Worm (Caenorhabditis elegans) whole organism, late embryonic: ENCODE data around the gene C14E2.7.

Experiments used
- C08G9.2 ChIP-seq: sonication (generic microtip); optimal IDR thresholded peaks from 2 replicates; lab custom pipeline; 2016; ENCODE audit warnings: mild to moderate bottlenecking, missing genetic modification characterization, moderate library complexity, missing compliant biosample characterization
- C38D4.7 ChIP-seq: fragments of 200-800 bp; sonication (Bioruptor generic); optimal IDR thresholded peaks from 2 replicates; lab custom pipeline; 2018; ENCODE audit warnings: mild to moderate bottlenecking, missing genetic modification characterization, moderate library complexity, missing compliant biosample characterization
- K02D7.2 ChIP-seq: sonication (generic microtip); optimal IDR thresholded peaks from 2 replicates; lab custom pipeline; 2017; ENCODE audit warnings: mild to moderate bottlenecking, missing genetic modification characterization, missing compliant biosample characterization
- K09A11.1 ChIP-seq: sonication (generic microtip); optimal IDR thresholded peaks from 2 replicates; lab custom pipeline; 2017; ENCODE audit warnings: antibody characterized with exemption, mild to moderate bottlenecking, missing genetic modification characterization, missing compliant biosample characterization; ENCODE audit not compliant: insufficient read depth
- Y22D7AL.16 ChIP-seq: sonication (generic microtip); optimal IDR thresholded peaks from 2 replicates; lab custom pipeline; 2016; ENCODE audit warnings: missing genetic modification characterization, missing compliant biosample characterization
- ama-1 ChIP-seq: fragments of 150-350 bp; optimal IDR thresholded peaks from 2 replicates; lab custom pipeline; 2014
- ceh-14 ChIP-seq: sonication (generic microtip); optimal IDR thresholded peaks from 2 replicates; lab custom pipeline; 2016; ENCODE audit warnings: missing genotype, missing genetic modification characterization, missing compliant biosample characterization
- ceh-19 ChIP-seq: fragments of 200-800 bp; sonication (Bioruptor generic); optimal IDR thresholded peaks from 2 replicates; lab custom pipeline; 2018; ENCODE audit warnings: mild to moderate bottlenecking, missing genetic modification characterization, missing compliant biosample characterization
- ceh-2 ChIP-seq: sonication (generic microtip); optimal IDR thresholded peaks from 2 replicates; lab custom pipeline; 2016; ENCODE audit warnings: missing genotype, missing genetic modification characterization, missing compliant biosample characterization
- ceh-24 ChIP-seq: sonication (generic microtip); optimal IDR thresholded peaks from 2 replicates; lab custom pipeline; 2016; ENCODE audit warnings: mild to moderate bottlenecking, missing genetic modification characterization, missing compliant biosample characterization
- ceh-30 ChIP-seq: fragments of 150-350 bp; optimal IDR thresholded peaks from 2 replicates; lab custom pipeline; 2014; ENCODE audit warnings: missing biosample characterization, missing genetic modification characterization
- ceh-31 ChIP-seq: sonication (generic microtip); optimal IDR thresholded peaks from 2 replicates; lab custom pipeline; 2016; ENCODE audit warnings: missing genetic modification characterization, missing compliant biosample characterization
- ceh-34 ChIP-seq: sonication (generic microtip); optimal IDR thresholded peaks from 2 replicates; lab custom pipeline; 2016; ENCODE audit warnings: mild to moderate bottlenecking, missing genetic modification characterization, missing compliant biosample characterization
- ceh-45 ChIP-seq: fragments of 200-800 bp; sonication (Bioruptor generic); IDR thresholded peaks from 2 replicates; pipeline ENCODE4 v1.3.6; 2022; ENCODE audit warnings: missing genetic modification reagents, missing genetic modification characterization, missing compliant biosample characterization
- ceh-9 ChIP-seq: sonication (generic microtip); optimal IDR thresholded peaks from 2 replicates; lab custom pipeline; 2016; ENCODE audit warnings: mild to moderate bottlenecking, missing genetic modification characterization, inconsistent platforms, missing compliant biosample characterization
- che-1 ChIP-seq: sonication (generic microtip); optimal IDR thresholded peaks from 2 replicates; lab custom pipeline; 2016; ENCODE audit warnings: mild to moderate bottlenecking, missing genetic modification characterization, missing compliant biosample characterization
- dmd-4 ChIP-seq: sonication (generic microtip); optimal IDR thresholded peaks from 2 replicates; lab custom pipeline; 2016; ENCODE audit warnings: borderline replicate concordance, missing genetic modification characterization, missing compliant biosample characterization
- dve-1 ChIP-seq: sonication (generic microtip); optimal IDR thresholded peaks from 2 replicates; lab custom pipeline; 2017; ENCODE audit warnings: antibody characterized with exemption, mild to moderate bottlenecking, missing genetic modification characterization, missing compliant biosample characterization
- elt-2 ChIP-seq: sonication (generic microtip); optimal IDR thresholded peaks from 2 replicates; lab custom pipeline; 2016; ENCODE audit warnings: missing genetic modification reagents, missing genetic modification characterization, missing compliant biosample characterization
- elt-4 ChIP-seq: sonication (generic microtip); optimal IDR thresholded peaks from 2 replicates; lab custom pipeline; 2016; ENCODE audit warnings: missing genetic modification characterization, missing compliant biosample characterization
- fax-1 ChIP-seq: sonication (generic microtip); optimal IDR thresholded peaks from 2 replicates; lab custom pipeline; 2016; ENCODE audit warnings: missing genotype, missing genetic modification characterization, missing compliant biosample characterization
- fkh-10 ChIP-seq: fragments of 150-350 bp; optimal IDR thresholded peaks from 2 replicates; lab custom pipeline; 2014; ENCODE audit warnings: missing biosample characterization, missing genetic modification reagents, missing genetic modification characterization
- fkh-6 ChIP-seq: sonication (generic microtip); optimal IDR thresholded peaks from 2 replicates; lab custom pipeline; 2016; ENCODE audit warnings: missing genetic modification characterization, missing compliant biosample characterization
- hlh-13 ChIP-seq: fragments of 200-800 bp; sonication (Bioruptor generic); optimal IDR thresholded peaks from 2 replicates; lab custom pipeline; 2018; ENCODE audit warnings: mild to moderate bottlenecking, missing genetic modification characterization, missing compliant biosample characterization
- hlh-30 ChIP-seq: sonication (generic microtip); optimal IDR thresholded peaks from 2 replicates; lab custom pipeline; 2017; ENCODE audit warnings: antibody characterized with exemption, missing genetic modification characterization, missing compliant biosample characterization; ENCODE audit not compliant: insufficient read depth
- hlh-6 ChIP-seq: sonication (generic microtip); optimal IDR thresholded peaks from 2 replicates; lab custom pipeline; 2016; ENCODE audit warnings: missing genotype, missing genetic modification characterization, missing compliant biosample characterization
- hlh-8 ChIP-seq: sonication (generic microtip); optimal IDR thresholded peaks from 2 replicates; lab custom pipeline; 2016; ENCODE audit warnings: missing genotype, missing genetic modification characterization, missing compliant biosample characterization
- lim-6 ChIP-seq: sonication (generic microtip); optimal IDR thresholded peaks from 2 replicates; lab custom pipeline; 2016; ENCODE audit warnings: missing genetic modification characterization, missing compliant biosample characterization
- lin-11 ChIP-seq: fragments of 200-800 bp; sonication (Bioruptor generic); optimal IDR thresholded peaks from 2 replicates; lab custom pipeline; 2018; ENCODE audit warnings: mild to moderate bottlenecking, missing genetic modification characterization, missing compliant biosample characterization
- mec-3 ChIP-seq: sonication (generic microtip); optimal IDR thresholded peaks from 2 replicates; lab custom pipeline; 2016; ENCODE audit warnings: borderline replicate concordance, missing genetic modification characterization, missing compliant biosample characterization
- nfya-1 ChIP-seq: sonication (generic microtip); optimal IDR thresholded peaks from 2 replicates; lab custom pipeline; 2017; ENCODE audit warnings: missing genetic modification characterization, mild to moderate bottlenecking, missing compliant biosample characterization, antibody characterized with exemption, moderate library complexity
- nhr-232 ChIP-seq: sonication (generic microtip); optimal IDR thresholded peaks from 2 replicates; lab custom pipeline; 2016; ENCODE audit warnings: missing genetic modification characterization, missing compliant biosample characterization
- npax-4 ChIP-seq: sonication (generic microtip); optimal IDR thresholded peaks from 2 replicates; lab custom pipeline; 2016; ENCODE audit warnings: missing genetic modification characterization, missing compliant biosample characterization
- pag-3 ChIP-seq: sonication (generic microtip); optimal IDR thresholded peaks from 2 replicates; lab custom pipeline; 2016; ENCODE audit warnings: missing compliant biosample characterization, missing genetic modification characterization, borderline replicate concordance
- pat-9 ChIP-seq: fragments of 200-800 bp; sonication (Bioruptor generic); optimal IDR thresholded peaks from 2 replicates; lab custom pipeline; 2018; ENCODE audit warnings: mild to moderate bottlenecking, missing genetic modification characterization, moderate library complexity, missing compliant biosample characterization
- pax-1 ChIP-seq: fragments of 150-350 bp; optimal IDR thresholded peaks from 2 replicates; lab custom pipeline; 2014; ENCODE audit warnings: missing biosample characterization, missing genetic modification characterization
- pha-4 ChIP-seq: fragments of 150-350 bp; optimal IDR thresholded peaks from 2 replicates; lab custom pipeline; 2018; ENCODE audit warnings: missing biosample characterization, missing genetic modification reagents, missing genetic modification characterization
- pqm-1 ChIP-seq: sonication (generic microtip); optimal IDR thresholded peaks from 2 replicates; lab custom pipeline; 2016; ENCODE audit warnings: missing genetic modification characterization, missing compliant biosample characterization
- pros-1 ChIP-seq: fragments of 150-350 bp; optimal IDR thresholded peaks from 2 replicates; lab custom pipeline; 2014; ENCODE audit warnings: missing biosample characterization, missing genetic modification reagents, missing genetic modification characterization
- ref-2 ChIP-seq: sonication (generic microtip); optimal IDR thresholded peaks from 2 replicates; lab custom pipeline; 2016; ENCODE audit warnings: missing genetic modification characterization, missing compliant biosample characterization
- sdc-2 ChIP-seq: sonication (generic microtip); optimal IDR thresholded peaks from 2 replicates; lab custom pipeline; 2016; ENCODE audit warnings: missing genotype, missing genetic modification characterization, missing compliant biosample characterization
- sox-2 ChIP-seq: fragments of 200-800 bp; sonication (Bioruptor generic); IDR thresholded peaks from 2 replicates; pipeline ENCODE4 v1.3.6; 2022; ENCODE audit warnings: missing genetic modification reagents, missing genetic modification characterization, missing compliant biosample characterization
- sox-4 ChIP-seq: sonication (generic microtip); optimal IDR thresholded peaks from 2 replicates; lab custom pipeline; 2017; ENCODE audit warnings: mild to moderate bottlenecking, missing genetic modification characterization, inconsistent platforms, missing compliant biosample characterization
- syd-9 ChIP-seq: sonication (generic microtip); optimal IDR thresholded peaks from 2 replicates; lab custom pipeline; 2016; ENCODE audit warnings: mild to moderate bottlenecking, missing genetic modification characterization, moderate library complexity, missing compliant biosample characterization
- tbx-2 ChIP-seq: sonication (generic microtip); optimal IDR thresholded peaks from 2 replicates; lab custom pipeline; 2016; ENCODE audit warnings: missing genetic modification characterization, missing compliant biosample characterization
- ttx-3 ChIP-seq: sonication (generic microtip); optimal IDR thresholded peaks from 2 replicates; lab custom pipeline; 2016; ENCODE audit warnings: missing genetic modification reagents, missing genetic modification characterization, missing compliant biosample characterization
- unc-55 ChIP-seq: sonication (generic microtip); optimal IDR thresholded peaks from 2 replicates; lab custom pipeline; 2017; ENCODE audit warnings: missing biosample characterization, missing genetic modification reagents, missing genetic modification characterization
- ztf-16 ChIP-seq: sonication (generic microtip); optimal IDR thresholded peaks from 2 replicates; lab custom pipeline; 2017; ENCODE audit warnings: missing genetic modification characterization, missing compliant biosample characterization

The C14E2.7 gene

ce11 chrX:1856160-1856559, 40.0 kb downstream of the C14E2.7 start, which contains the start of gene ceh-39 (continued):
- no peak for TF ChIP-seq che-1 (tag; lab: Kevin White, UChicago)
- TF ChIP-seq nfya-1 = peak; percentile 76
- peak; percentile 27 for TF ChIP-seq elt-2 (tag; lab: Kevin White, UChicago)
- TF ChIP-seq ref-2 = peak; percentile 74
- TF ChIP-seq K09A11.1 (tag; lab: Kevin White, UChicago) = no peak
- TF ChIP-seq syd-9 = no peak
- TF ChIP-seq ztf-16 = no peak
- no peak for TF ChIP-seq hlh-13 (GFP tag; lab: Kevin White, UChicago)
- no peak for TF ChIP-seq K02D7.2
- TF ChIP-seq dmd-4 = no peak
- TF ChIP-seq Y22D7AL.16 (tag; lab: Kevin White, UChicago) = no peak
- no peak for TF ChIP-seq ceh-9
- peak; percentile 9 for TF ChIP-seq fkh-10
- no peak for TF ChIP-seq C38D4.7
- no peak for TF ChIP-seq sox-4 (tag; lab: Kevin White, UChicago)

- TF ChIP-seq lim-6 (tag; lab: Kevin White, UChicago) (no peak), ceh-34 (no peak), lin-11 (tag; lab: Kevin White, UChicago) (no peak), fax-1 (no peak), C38D4.7 (no peak)
Observed at ce11 chrX:1857777-1858176, 41.6 kb downstream of the C14E2.7 start.

- TF ChIP-seq hlh-30 (tag; lab: Kevin White, UChicago) (peak; percentile 1), lin-11 (tag; lab: Kevin White, UChicago) (peak; percentile 62), sox-2 (GFP tag; lab: Robert Waterston, UW) (peak; percentile 74), pros-1 (tag; lab: Kevin White, UChicago) (no peak), ceh-2 (tag; lab: Kevin White, UChicago) (peak; percentile 64), elt-2 (tag; lab: Kevin White, UChicago) (peak; percentile 85), dmd-4 (no peak), pax-1 (tag; lab: Kevin White, UChicago) (no peak), elt-4 (no peak), ceh-30 (no peak), ceh-14 (tag; lab: Kevin White, UChicago) (peak; percentile 60), unc-55 (GFP tag; lab: Kevin White, UChicago) (no peak), syd-9 (peak; percentile 65), sdc-2 (tag; lab: Kevin White, UChicago) (peak; percentile 97), ama-1 (no peak), ceh-19 (GFP tag; lab: Kevin White, UChicago) (peak; percentile 67), sox-4 (tag; lab: Kevin White, UChicago) (peak; percentile 76), hlh-8 (tag; lab: Kevin White, UChicago) (peak; percentile 51), fkh-6 (peak; percentile 82), pqm-1 (no peak), dve-1 (peak; percentile 19), tbx-2 (tag; lab: Kevin White, UChicago) (peak; percentile 84), ceh-31 (peak; percentile 82), hlh-13 (GFP tag; lab: Kevin White, UChicago) (peak; percentile 65), pat-9 (tag; lab: Kevin White, UChicago) (peak; percentile 72), pag-3 (peak; percentile 48), hlh-6 (tag; lab: Kevin White, UChicago) (peak; percentile 88), ttx-3 (tag; lab: Kevin White, UChicago) (peak; percentile 82), ceh-24 (tag; lab: Kevin White, UChicago) (peak; percentile 6), ref-2 (peak; percentile 75), lim-6 (tag; lab: Kevin White, UChicago) (peak; percentile 14), C08G9.2 (peak; percentile 75), nhr-232 (tag; lab: Kevin White, UChicago) (peak; percentile 68), npax-4 (tag; lab: Kevin White, UChicago) (peak; percentile 30), ceh-45 (peak; percentile 64; the same call in 1 of the 2 replicates), ztf-16 (peak; percentile 69), mec-3 (tag; lab: Kevin White, UChicago) (peak; percentile 32), pha-4 (tag; lab: Kevin White, UChicago) (no peak), che-1 (tag; lab: Kevin White, UChicago) (peak; percentile 75), fax-1 (peak; percentile 64)
Observed at ce11 chrX:1858616-1859015, 42.4 kb downstream of the C14E2.7 start.
